Worm (Caenorhabditis elegans): ENCODE data around the gene F26G1.9.

DNA sequence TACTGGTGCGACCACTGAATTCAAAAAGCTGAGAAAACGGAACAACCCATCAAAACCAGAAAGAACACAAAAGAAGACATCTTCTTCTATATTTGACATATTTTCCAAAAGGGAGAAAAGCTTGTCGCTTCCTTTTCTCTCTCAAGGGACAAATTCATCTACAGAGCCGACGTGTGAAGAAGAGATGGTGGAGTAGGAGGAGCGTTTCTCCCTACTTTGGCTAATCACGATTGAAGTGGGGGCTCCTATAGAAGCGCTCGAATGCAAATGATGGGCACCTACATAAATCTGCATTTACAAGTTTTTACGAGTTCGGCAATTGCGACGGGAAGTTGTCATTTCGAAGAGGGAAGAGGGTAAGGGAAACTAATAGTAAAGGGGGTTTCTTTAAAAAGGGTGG lies 32.5 kb upstream of the F26G1.9 start:
- no peak for TF ChIP-seq unc-62 (GFP tag; optimal IDR thresholded peaks at IDR 0.05)
- TF ChIP-seq blmp-1 (tag; optimal IDR thresholded peaks at IDR 0.05): no peak
- no peak for TF ChIP-seq C16A3.4 (tag; optimal IDR thresholded peaks at IDR 0.05)
- TF ChIP-seq lin-13 (GFP tag; optimal IDR thresholded peaks at IDR 0.05): no peak
- no peak for TF ChIP-seq ama-1 (optimal IDR thresholded peaks at IDR 0.05)
- no peak for TF ChIP-seq snpc-4 (tag; optimal IDR thresholded peaks at IDR 0.05)
- TF ChIP-seq ztf-11 (tag; optimal IDR thresholded peaks at IDR 0.05): no peak
- TF ChIP-seq C34B4.2 (tag; optimal IDR thresholded peaks at IDR 0.05): no peak
- TF ChIP-seq hlh-4 (tag; optimal IDR thresholded peaks at IDR 0.05): no peak
- TF ChIP-seq skn-1 (tag; optimal IDR thresholded peaks at IDR 0.05): no peak
- TF ChIP-seq unc-86 (tag; optimal IDR thresholded peaks at IDR 0.05): no peak
- TF ChIP-seq tbx-2 (tag; optimal IDR thresholded peaks at IDR 0.05): no peak
